Fruit fly (Drosophila melanogaster) Kc167 (cell line): Measurements from ENCODE around the gene zuc.

ENCODE experiments used
- Myc ChIP-seq: fragments of >200 bp; optimal IDR thresholded peaks from 2 replicates; lab custom pipeline; 2017; ENCODE audit warnings: missing external identifiers
- Sin3A ChIP-seq: fragments of >200 bp; optimal IDR thresholded peaks from 2 replicates; lab custom pipeline; 2018; ENCODE audit warnings: missing external identifiers
- h ChIP-seq: fragments of >200 bp; optimal IDR thresholded peaks from 3 replicates; lab custom pipeline; 2018; ENCODE audit warnings: missing external identifiers
- insv ChIP-seq: fragments of >200 bp; optimal IDR thresholded peaks from 3 replicates; lab custom pipeline; 2018; ENCODE audit warnings: missing external identifiers
- psq ChIP-seq: fragments of >200 bp; optimal IDR thresholded peaks from 2 replicates; lab custom pipeline; 2017; ENCODE audit warnings: missing external identifiers
- ttk ChIP-seq: sonication (Bioruptor generic); optimal IDR thresholded peaks from 2 replicates; lab custom pipeline; 2017; ENCODE audit warnings: missing external identifiers

Gene zuc

dm6 chr2L:11940620-11941019, 49.1 kb downstream of the zuc start:
- TF ChIP-seq Myc (lab: Kevin White, UChicago) (no peak), psq (lab: Kevin White, UChicago) (no peak), Sin3A (lab: Kevin White, UChicago) (no peak), ttk (no peak), insv (lab: Kevin White, UChicago) (no peak), h (lab: Kevin White, UChicago) (no peak)
